Fruit fly (Drosophila melanogaster): Measurements from ENCODE around the gene jp.

The jp gene

dm6 chr2L:9594625-9595300 is 28.2 kb upstream of the jp start (continued):
- TF ChIP-seq E2f1 (GFP tag; IDR thresholded peaks at IDR 0.05) (0 out of 2 replicates have a peak, but pooled peaks have one; percentile 21), Sry-β (GFP tag; optimal IDR thresholded peaks at IDR 0.05) (no peak), nerfin-2 (GFP tag; IDR thresholded peaks at IDR 0.05; ENCODE audit: partially characterized antibody) (no peak), NK7.1 (GFP tag; optimal IDR thresholded peaks at IDR 0.05) (no peak), hb (GFP tag; IDR thresholded peaks at IDR 0.05; ENCODE audit: partially characterized antibody) (no peak), dmrt11E (tag; optimal IDR thresholded peaks at IDR 0.05) (peak; percentile 86), CG8924 (tag; optimal IDR thresholded peaks at IDR 0.05) (peak; percentile 51), zf30C (GFP tag; optimal IDR thresholded peaks at IDR 0.05) (peak; percentile 76), fd64A (GFP tag; optimal IDR thresholded peaks at IDR 0.05) (no peak), cato (GFP tag; optimal IDR thresholded peaks at IDR 0.05; ENCODE audit: borderline replicate concordance) (no peak), CG43689 (GFP tag; IDR thresholded peaks at IDR 0.05) (no peak), mam (GFP tag; optimal IDR thresholded peaks at IDR 0.05) (no peak), vfl (GFP tag; optimal IDR thresholded peaks at IDR 0.05) (no peak), Nf-YC (tag; optimal IDR thresholded peaks at IDR 0.05) (no peak), Drgx (GFP tag; IDR thresholded peaks at IDR 0.05) (no peak), CG2889 (GFP tag; IDR thresholded peaks at IDR 0.05) (no peak), CG2712 (tag; optimal IDR thresholded peaks at IDR 0.05) (peak; percentile 85), pfk (GFP tag; optimal IDR thresholded peaks at IDR 0.05) (no peak), CG13624 (GFP tag; optimal IDR thresholded peaks at IDR 0.05) (no peak), Lpt (GFP tag; optimal IDR thresholded peaks at IDR 0.05) (no peak), CG17359 (tag; optimal IDR thresholded peaks at IDR 0.05) (peak; percentile 50), BtbVII (GFP tag; optimal IDR thresholded peaks at IDR 0.05) (no peak), ken (GFP tag; IDR thresholded peaks at IDR 0.05) (peak; percentile 15; the same call in 1 of the 3 replicates), CG3995 (GFP tag; optimal IDR thresholded peaks at IDR 0.05) (no peak), CG12104 (GFP tag; optimal IDR thresholded peaks at IDR 0.05) (no peak), p53 (GFP tag; optimal IDR thresholded peaks at IDR 0.05) (no peak), Hr39 (optimal IDR thresholded peaks at IDR 0.05) (no peak), bab2 (GFP tag; optimal IDR thresholded peaks at IDR 0.05) (no peak), en (GFP tag; optimal IDR thresholded peaks at IDR 0.05) (no peak), tup (GFP tag; optimal IDR thresholded peaks at IDR 0.05) (no peak), CG4854 (GFP tag; optimal IDR thresholded peaks at IDR 0.05) (no peak), CG10321 (GFP tag; IDR thresholded peaks at IDR 0.05) (no peak), Sin3A (optimal IDR thresholded peaks at IDR 0.05) (no peak), crc (GFP tag; optimal IDR thresholded peaks at IDR 0.05) (no peak), Gsc (GFP tag; IDR thresholded peaks at IDR 0.05) (no peak), CG11723 (GFP tag; optimal IDR thresholded peaks at IDR 0.05) (no peak), maf-S (GFP tag; optimal IDR thresholded peaks at IDR 0.05) (no peak), CG11696 (GFP tag; IDR thresholded peaks at IDR 0.05) (no peak), ham (GFP tag; IDR thresholded peaks at IDR 0.05) (no peak), chn (GFP tag; optimal IDR thresholded peaks at IDR 0.05) (no peak), stwl (tag; optimal IDR thresholded peaks at IDR 0.05) (no peak), CG1602 (GFP tag; optimal IDR thresholded peaks at IDR 0.05) (peak; percentile 32), Dp (GFP tag; optimal IDR thresholded peaks at IDR 0.05) (no peak), Poxn (GFP tag; IDR thresholded peaks at IDR 0.05) (no peak), CG14965 (GFP tag; optimal IDR thresholded peaks at IDR 0.05; ENCODE audit: borderline replicate concordance) (no peak), Blimp-1 (GFP tag; optimal IDR thresholded peaks at IDR 0.05) (peak; percentile 71), tgo (GFP tag; IDR thresholded peaks at IDR 0.05) (peak; percentile 18; the same call in 1 of the 3 replicates), chinmo (GFP tag; IDR thresholded peaks at IDR 0.05; ENCODE audit: partially characterized antibody) (no peak), CG7271 (tag; optimal IDR thresholded peaks at IDR 0.05) (no peak), hbn (GFP tag; IDR thresholded peaks at IDR 0.05; ENCODE audit: partially characterized antibody) (no peak), CG34376 (GFP tag; optimal IDR thresholded peaks at IDR 0.05) (no peak)

All from whole organism, embryonic.